Fruit fly (Drosophila melanogaster) whole organism, embryonic: Measurements from ENCODE around the gene cv-c.
A peak's percentile ranks its signal among the peaks of the same experiment; 100 is the strongest.

Source experiments
- CG10209 ChIP-seq: fragments of 200-800 bp; sonication (Bioruptor generic); optimal IDR thresholded peaks from 3 replicates; lab custom pipeline; 2017; ENCODE audit warnings: missing biosample characterization, mild to moderate bottlenecking, missing genetic modification characterization, missing genetic modification reagents
- CG1024 ChIP-seq: fragments of 200-800 bp; sonication (Bioruptor generic); IDR thresholded peaks from 2 replicates; pipeline ENCODE4 v1.3.6; 2022; ENCODE audit warnings: missing biosample characterization, missing genetic modification characterization
- CG10366 ChIP-seq: fragments of 200-800 bp; sonication (Bioruptor generic); IDR thresholded peaks from 2 replicates; pipeline ENCODE4 v1.3.6; 2022; ENCODE audit warnings: missing biosample characterization, missing genetic modification characterization
- CG10654 ChIP-seq: fragments of 200-800 bp; sonication (Bioruptor generic); optimal IDR thresholded peaks from 2 replicates; lab custom pipeline; 2016; ENCODE audit warnings: missing biosample characterization, missing genetic modification characterization
- CG11504 ChIP-seq: fragments of 200-800 bp; sonication (Bioruptor generic); optimal IDR thresholded peaks from 3 replicates; lab custom pipeline; 2019; ENCODE audit warnings: missing biosample characterization, mild to moderate bottlenecking, missing genetic modification characterization, moderate library complexity
- CG11695 ChIP-seq: fragments of 200-800 bp; sonication (Bioruptor generic); IDR thresholded peaks from 3 replicates; pipeline ENCODE4 v1.3.6; 2022; ENCODE audit warnings: missing biosample characterization, missing genetic modification characterization
- CG11723 ChIP-seq: fragments of 200-800 bp; sonication (Bioruptor generic); optimal IDR thresholded peaks from 2 replicates; lab custom pipeline; 2017; ENCODE audit warnings: missing biosample characterization, mild to moderate bottlenecking, missing genetic modification characterization
- CG13287 ChIP-seq: fragments of 200-800 bp; sonication (Bioruptor generic); IDR thresholded peaks from 2 replicates; pipeline ENCODE4 v1.3.6; 2022; ENCODE audit warnings: missing biosample characterization, missing genetic modification characterization; ENCODE audit not compliant: partially characterized antibody
- CG14965 ChIP-seq: fragments of 200-800 bp; sonication (Bioruptor generic); optimal IDR thresholded peaks from 2 replicates; lab custom pipeline; 2016; ENCODE audit warnings: missing biosample characterization, missing genetic modification characterization, borderline replicate concordance
- CG17361 ChIP-seq: fragments of 200-800 bp; sonication (Bioruptor generic); IDR thresholded peaks from 3 replicates; pipeline ENCODE4 v1.3.6; 2022; ENCODE audit warnings: missing biosample characterization, missing genetic modification characterization
- CG17829 ChIP-seq: fragments of 200-800 bp; optimal IDR thresholded peaks from 2 replicates; lab custom pipeline; 2019; ENCODE audit warnings: missing biosample characterization, mild to moderate bottlenecking, missing genetic modification characterization, moderate library complexity
- CG18599 ChIP-seq: fragments of 200-800 bp; sonication (Bioruptor generic); optimal IDR thresholded peaks from 3 replicates; lab custom pipeline; 2017; ENCODE audit warnings: missing biosample characterization, missing genetic modification characterization, mild to moderate bottlenecking, moderate library complexity, missing genetic modification reagents
- CG30431 ChIP-seq: fragments of 200-800 bp; sonication (Bioruptor generic); optimal IDR thresholded peaks from 2 replicates; lab custom pipeline; 2017; ENCODE audit warnings: missing biosample characterization, missing genetic modification characterization
- CG33213 ChIP-seq: fragments of 200-800 bp; sonication (Bioruptor generic); optimal IDR thresholded peaks from 3 replicates; lab custom pipeline; 2016; ENCODE audit warnings: missing biosample characterization, missing genetic modification characterization
- CG4328 ChIP-seq: fragments of 200-800 bp; sonication (Bioruptor generic); optimal IDR thresholded peaks from 3 replicates; lab custom pipeline; 2017; ENCODE audit warnings: missing biosample characterization, missing genetic modification reagents, missing genetic modification characterization
- CG4404 ChIP-seq: fragments of 200-800 bp; sonication (Bioruptor generic); IDR thresholded peaks from 2 replicates; pipeline ENCODE4 v1.3.6; 2022; ENCODE audit warnings: missing biosample characterization, missing genetic modification characterization
- CG6791 ChIP-seq: fragments of 200-800 bp; sonication (Bioruptor generic); IDR thresholded peaks from 3 replicates; pipeline ENCODE4 v1.3.6; 2022; ENCODE audit warnings: missing biosample characterization, missing genetic modification characterization; ENCODE audit not compliant: partially characterized antibody
- CG8281 ChIP-seq: fragments of 200-800 bp; sonication (Bioruptor generic); optimal IDR thresholded peaks from 2 replicates; lab custom pipeline; 2018; ENCODE audit warnings: missing biosample characterization, mild to moderate bottlenecking, missing genetic modification characterization, moderate library complexity
- CG9215 ChIP-seq: fragments of 200-800 bp; sonication (Bioruptor generic); IDR thresholded peaks from 2 replicates; pipeline ENCODE4 v1.3.6; 2022; ENCODE audit warnings: missing biosample characterization, missing genetic modification characterization
- CG9817 ChIP-seq: fragments of 200-800 bp; sonication (Bioruptor generic); optimal IDR thresholded peaks from 2 replicates; lab custom pipeline; 2018; ENCODE audit warnings: missing biosample characterization, mild to moderate bottlenecking, missing genetic modification characterization, moderate library complexity
- CTCF ChIP-seq: fragments of 200-800 bp; sonication (Bioruptor generic); optimal IDR thresholded peaks from 2 replicates; lab custom pipeline; 2017; ENCODE audit warnings: missing biosample characterization, mild to moderate bottlenecking, missing genetic modification characterization, moderate library complexity
- CrebB ChIP-seq: fragments of 200-800 bp; sonication (Bioruptor generic); optimal IDR thresholded peaks from 3 replicates; lab custom pipeline; 2018; ENCODE audit warnings: missing biosample characterization, mild to moderate bottlenecking, missing genetic modification characterization
- Doc2 ChIP-seq: fragments of 200-800 bp; sonication (Bioruptor generic); IDR thresholded peaks from 2 replicates; pipeline ENCODE4 v1.3.6; 2022; ENCODE audit warnings: missing biosample characterization, missing genetic modification characterization
- Elba2 ChIP-seq: fragments of 200-800 bp; sonication (Bioruptor generic); optimal IDR thresholded peaks from 3 replicates; lab custom pipeline; 2016; ENCODE audit warnings: missing biosample characterization, missing genetic modification characterization
- NC2β ChIP-seq: fragments of 200-800 bp; sonication (Bioruptor generic); optimal IDR thresholded peaks from 2 replicates; lab custom pipeline; 2016; ENCODE audit warnings: missing biosample characterization, missing genetic modification characterization
- Neu2 ChIP-seq: fragments of 200-800 bp; sonication (Bioruptor generic); optimal IDR thresholded peaks from 3 replicates; lab custom pipeline; 2016; ENCODE audit warnings: missing biosample characterization, missing genetic modification characterization, borderline replicate concordance
- Optix ChIP-seq: fragments of 200-800 bp; sonication (Bioruptor generic); IDR thresholded peaks from 3 replicates; pipeline ENCODE4 v1.3.6; 2022; ENCODE audit warnings: missing biosample characterization, missing genetic modification characterization
- Poxn ChIP-seq: fragments of 200-800 bp; sonication (Bioruptor generic); IDR thresholded peaks from 2 replicates; pipeline ENCODE4 v1.3.6; 2022; ENCODE audit warnings: missing biosample characterization, missing genetic modification characterization
- ab ChIP-seq: fragments of 200-800 bp; sonication (Bioruptor generic); optimal IDR thresholded peaks from 2 replicates; lab custom pipeline; 2016; ENCODE audit warnings: missing biosample characterization, missing genetic modification characterization
- al ChIP-seq: fragments of 200-800 bp; sonication (Bioruptor generic); IDR thresholded peaks from 2 replicates; pipeline ENCODE4 v1.3.6; 2022; ENCODE audit warnings: missing biosample characterization, missing genetic modification characterization
- br ChIP-seq: fragments of >200 bp; optimal IDR thresholded peaks from 2 replicates; lab custom pipeline; 2017
- crp ChIP-seq, 2 experiments: fragments of 200-800 bp; sonication (Bioruptor generic); optimal IDR thresholded peaks; 2 replicates in 1 of 2; 3 replicates in 1 of 2; lab custom pipeline; 2017; ENCODE audit warnings: missing biosample characterization in 2 of 2, missing genetic modification characterization in 2 of 2, mild to moderate bottlenecking in 1 of 2, moderate library complexity in 1 of 2
- cwo ChIP-seq: fragments of 200-800 bp; sonication (Bioruptor generic); optimal IDR thresholded peaks from 3 replicates; lab custom pipeline; 2017; ENCODE audit warnings: missing biosample characterization, missing genetic modification characterization, mild to moderate bottlenecking, moderate library complexity, missing genetic modification reagents
- fu2 ChIP-seq: fragments of 200-800 bp; sonication (Bioruptor generic); optimal IDR thresholded peaks from 2 replicates; lab custom pipeline; 2016; ENCODE audit warnings: missing biosample characterization, missing genetic modification characterization
- gcm ChIP-seq: fragments of 200-800 bp; sonication (Bioruptor generic); optimal IDR thresholded peaks from 2 replicates; lab custom pipeline; 2019; ENCODE audit warnings: missing biosample characterization, mild to moderate bottlenecking, missing genetic modification characterization, moderate library complexity
- gfzf ChIP-seq: fragments of 200-800 bp; sonication (Bioruptor generic); optimal IDR thresholded peaks from 2 replicates; lab custom pipeline; 2016; ENCODE audit warnings: missing biosample characterization, mild to moderate bottlenecking, missing genetic modification characterization, moderate library complexity
- grau ChIP-seq: fragments of 200-800 bp; optimal IDR thresholded peaks from 3 replicates; lab custom pipeline; 2019; ENCODE audit warnings: missing biosample characterization, mild to moderate bottlenecking, missing genetic modification characterization, moderate library complexity
- hkb ChIP-seq, 2 experiments: fragments of 200-800 bp in 1 of 2; fragments of >200 bp in 1 of 2; sonication (Bioruptor generic) in 1 of 2; IDR thresholded peaks in 1 of 2; optimal IDR thresholded peaks in 1 of 2; 2 replicates each; pipeline versions ENCODE4 v1.3.6 to Lab custom; 2017 to 2022; ENCODE audit warnings: missing biosample characterization in 1 of 2, missing genetic modification characterization in 1 of 2
- lilli ChIP-seq: fragments of 200-800 bp; sonication (Bioruptor generic); optimal IDR thresholded peaks from 3 replicates; lab custom pipeline; 2016; ENCODE audit warnings: missing biosample characterization, missing genetic modification characterization
- maf-S ChIP-seq: fragments of 200-800 bp; sonication (Bioruptor generic); optimal IDR thresholded peaks from 2 replicates; lab custom pipeline; 2016; ENCODE audit warnings: missing biosample characterization, missing genetic modification characterization
- p53 ChIP-seq: fragments of 200-800 bp; sonication (Bioruptor generic); optimal IDR thresholded peaks from 2 replicates; lab custom pipeline; 2016; ENCODE audit warnings: missing biosample characterization, missing genetic modification characterization
- pb ChIP-seq: fragments of 200-800 bp; sonication (Bioruptor generic); optimal IDR thresholded peaks from 3 replicates; lab custom pipeline; 2016; ENCODE audit warnings: missing biosample characterization, missing genetic modification characterization
- prd ChIP-seq, 3 experiments: fragments of >200 bp in 2 of 3; fragments of 200-800 bp in 1 of 3; sonication (Bioruptor generic) in 1 of 3; optimal IDR thresholded peaks in 2 of 3; IDR thresholded peaks in 1 of 3; 2 replicates in 2 of 3; 3 replicates in 1 of 3; pipeline versions ENCODE4 v1.3.6 to Lab custom; 2017 to 2022; ENCODE audit warnings: missing biosample characterization in 1 of 3, missing genetic modification characterization in 1 of 3
- pros ChIP-seq: fragments of 200-800 bp; sonication (Bioruptor generic); optimal IDR thresholded peaks from 3 replicates; lab custom pipeline; 2019; ENCODE audit warnings: missing biosample characterization, mild to moderate bottlenecking, missing genetic modification characterization, moderate library complexity
- pum ChIP-seq: fragments of 200-800 bp; sonication (Bioruptor generic); optimal IDR thresholded peaks from 2 replicates; lab custom pipeline; 2016; ENCODE audit warnings: missing biosample characterization, missing genetic modification characterization
- schlank ChIP-seq: fragments of 200-800 bp; sonication (Bioruptor generic); optimal IDR thresholded peaks from 2 replicates; lab custom pipeline; 2018; ENCODE audit warnings: missing biosample characterization, mild to moderate bottlenecking, missing genetic modification characterization
- sima ChIP-seq: fragments of 200-800 bp; sonication (Bioruptor generic); optimal IDR thresholded peaks from 2 replicates; lab custom pipeline; 2016; ENCODE audit warnings: missing biosample characterization, missing genetic modification characterization
- z ChIP-seq: fragments of 200-800 bp; sonication (Bioruptor generic); IDR thresholded peaks from 3 replicates; pipeline ENCODE4 v1.3.6; 2022; ENCODE audit warnings: missing biosample characterization, missing genetic modification characterization
- zf30C ChIP-seq: fragments of 200-800 bp; sonication (Bioruptor generic); optimal IDR thresholded peaks from 3 replicates; lab custom pipeline; 2018; ENCODE audit warnings: missing biosample characterization, mild to moderate bottlenecking, missing genetic modification characterization

Gene cv-c

dm6 chr3R:14370199-14370933 is 111.1 kb downstream of the cv-c start (continued):
- TF ChIP-seq Optix (peak; percentile 81), sima (GFP tag; lab: Kevin White, UChicago) (peak; percentile 27), CG11723 (GFP tag; lab: Kevin White, UChicago) (peak; percentile 38), CG18599 (GFP tag; lab: Kevin White, UChicago) (peak; percentile 70), gcm (GFP tag; lab: Kevin White, UChicago) (peak; percentile 28), zf30C (GFP tag; lab: Kevin White, UChicago) (no peak), CG1024 (peak; percentile 21; the same call in 1 of the 2 replicates), p53 (peak; percentile 41), crp (GFP tag; optimal IDR thresholded peaks at IDR 0.05; lab: Kevin White, UChicago) (peak in 1 of 2 experiments; percentile 34), cwo (peak; percentile 79), CG10366 (GFP tag; lab: Robert Waterston, UW) (peak; percentile 90), gfzf (GFP tag; lab: Kevin White, UChicago) (no peak), CG13287 (GFP tag; lab: Robert Waterston, UW) (no peak), ab (GFP tag; lab: Kevin White, UChicago) (no peak), CG17829 (tag; lab: Kevin White, UChicago) (peak; percentile 66), CG9817 (peak; percentile 62), CrebB (peak; percentile 33), Elba2 (no peak), CG11695 (GFP tag; lab: Robert Waterston, UW) (peak; percentile 85), CG14965 (no peak), pros (GFP tag; lab: Kevin White, UChicago) (peak; percentile 15), fu2 (peak; percentile 59), prd (optimal IDR thresholded peaks at IDR 0.05; lab: Kevin White, UChicago) (no peak), prd (GFP tag; IDR thresholded peaks at IDR 0.05; lab: Robert Waterston, UW) (peak; percentile 84), Doc2 (GFP tag; lab: Robert Waterston, UW) (no peak), Neu2 (GFP tag; lab: Kevin White, UChicago) (no peak), CG4404 (GFP tag; lab: Robert Waterston, UW) (0 out of 2 replicates have a peak, but pooled peaks have one; percentile 25), pb (peak; percentile 39), schlank (tag; lab: Kevin White, UChicago) (peak; percentile 2), br (lab: Kevin White, UChicago) (no peak), CG8281 (tag; lab: Kevin White, UChicago) (peak; percentile 24), CG11504 (peak; percentile 99), grau (peak; percentile 40), CG17361 (peak; percentile 74), CTCF (GFP tag; lab: Kevin White, UChicago) (no peak), maf-S (peak; percentile 59), Poxn (0 out of 2 replicates have a peak, but pooled peaks have one; percentile 34), CG4328 (GFP tag; lab: Kevin White, UChicago) (peak; percentile 2), CG9215 (GFP tag; lab: Robert Waterston, UW) (peak; percentile 62), CG33213 (GFP tag; lab: Kevin White, UChicago) (peak; percentile 8), CG30431 (peak; percentile 53), z (peak; percentile 26; the same call in 1 of the 3 replicates), hkb (optimal IDR thresholded peaks at IDR 0.05; lab: Kevin White, UChicago) (no peak), hkb (GFP tag; IDR thresholded peaks at IDR 0.05; lab: Robert Waterston, UW) (peak; percentile 79), CG10209 (GFP tag; lab: Kevin White, UChicago) (peak; percentile 79), CG10654 (peak; percentile 69), NC2β (peak; percentile 63), lilli (peak; percentile 78), CG6791 (GFP tag; lab: Robert Waterston, UW) (no peak), al (peak; percentile 48; the same call in 1 of the 2 replicates), pum (GFP tag; lab: Kevin White, UChicago) (peak; percentile 70)
